Worm (Caenorhabditis elegans): ENCODE data around the gene Y69H2.9.

DNA sequence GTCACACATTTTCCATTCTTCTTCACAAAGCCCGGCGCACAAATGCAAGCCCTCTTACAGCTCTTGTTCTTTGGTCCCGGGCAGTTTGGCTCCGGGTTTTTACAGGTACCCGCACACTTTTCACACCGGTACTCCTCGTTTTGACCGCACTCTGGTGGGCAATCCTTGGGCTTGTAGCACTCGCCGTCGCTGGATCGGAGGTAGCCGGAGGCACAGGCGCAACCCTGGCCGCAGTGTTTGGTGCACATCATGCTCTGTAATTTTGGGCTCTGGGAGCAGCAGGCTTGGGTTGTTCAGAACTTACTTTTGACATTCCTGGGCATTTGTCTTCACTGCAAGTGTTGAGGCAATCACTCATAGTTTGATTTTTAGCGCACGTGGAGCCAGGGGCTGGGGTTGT, 43.9 kb upstream of the Y69H2.9 start:
- no peak for TF ChIP-seq ztf-11 (tag; optimal IDR thresholded peaks at IDR 0.05)
- TF ChIP-seq nhr-25 (tag; optimal IDR thresholded peaks at IDR 0.05) = no peak
- TF ChIP-seq ama-1 (optimal IDR thresholded peaks at IDR 0.05) = no peak
- no peak for TF ChIP-seq nhr-12 (tag; optimal IDR thresholded peaks at IDR 0.05)
- no peak for TF ChIP-seq ztf-4 (tag; optimal IDR thresholded peaks at IDR 0.05)
- no peak for TF ChIP-seq egl-27 (tag; optimal IDR thresholded peaks at IDR 0.05)
- no peak for TF ChIP-seq lin-39 (tag; optimal IDR thresholded peaks at IDR 0.05)
- no peak for TF ChIP-seq ceh-16 (tag; optimal IDR thresholded peaks at IDR 0.05)
- no peak for TF ChIP-seq aly-2 (tag; optimal IDR thresholded peaks at IDR 0.05)

All from whole organism, L2 larva.